Worm (Caenorhabditis elegans) whole organism, L1 larva: ENCODE results near the gene F37C12.10.

ENCODE experiments used
- C04F5.9 ChIP-seq: sonication (generic microtip); optimal IDR thresholded peaks from 2 replicates; lab custom pipeline; 2016; ENCODE audit warnings: missing genetic modification characterization, missing compliant biosample characterization
- C34B4.2 ChIP-seq: sonication (generic microtip); optimal IDR thresholded peaks from 2 replicates; lab custom pipeline; 2017; ENCODE audit warnings: mild to moderate bottlenecking, missing genetic modification characterization, missing compliant biosample characterization
- F16B12.6 ChIP-seq: fragments of 150-350 bp; optimal IDR thresholded peaks from 2 replicates; lab custom pipeline; 2014; ENCODE audit warnings: missing biosample characterization, missing genetic modification characterization
- aha-1 ChIP-seq: fragments of 150-350 bp; optimal IDR thresholded peaks from 2 replicates; lab custom pipeline; 2014; ENCODE audit warnings: missing biosample characterization, missing genetic modification characterization
- alr-1 ChIP-seq: fragments of 200-800 bp; sonication (Bioruptor generic); optimal IDR thresholded peaks from 2 replicates; lab custom pipeline; 2018; ENCODE audit warnings: borderline replicate concordance, mild to moderate bottlenecking, missing genetic modification characterization, missing compliant biosample characterization
- aly-2 ChIP-seq: fragments of 150-350 bp; optimal IDR thresholded peaks from 2 replicates; lab custom pipeline; 2014; ENCODE audit warnings: missing biosample characterization, missing genetic modification characterization
- ceh-82 ChIP-seq, 3 experiments: fragments of 150-350 bp in 1 of 3; sonication (generic microtip) in 2 of 3; optimal IDR thresholded peaks; 2 replicates each; lab custom pipeline; 2014 to 2017; ENCODE audit warnings: missing biosample characterization in 3 of 3, missing genetic modification characterization in 3 of 3
- ceh-90 ChIP-seq: sonication (generic microtip); optimal IDR thresholded peaks from 2 replicates; lab custom pipeline; 2016; ENCODE audit warnings: missing genetic modification characterization, missing compliant biosample characterization
- dpl-1 ChIP-seq, 3 experiments: fragments of 150-350 bp in 2 of 3; sonication (generic microtip) in 1 of 3; optimal IDR thresholded peaks; 2 replicates each; lab custom pipeline; 2014 to 2017; ENCODE audit warnings: missing biosample characterization in 3 of 3, missing genetic modification characterization in 3 of 3, missing genetic modification reagents in 3 of 3
- dsc-1 ChIP-seq: sonication (generic microtip); optimal IDR thresholded peaks from 2 replicates; lab custom pipeline; 2016; ENCODE audit warnings: mild to moderate bottlenecking, missing genetic modification characterization, missing compliant biosample characterization
- efl-1 ChIP-seq, 4 experiments: fragments of 150-350 bp; optimal IDR thresholded peaks in 3 of 4; peaks in 1 of 4; 1 replicate in 1 of 4; 2 replicates in 3 of 4; lab custom pipeline; 2014; ENCODE audit warnings: missing biosample characterization in 2 of 4, missing genetic modification characterization in 2 of 4, missing genetic modification reagents in 2 of 4
- egl-27 ChIP-seq, 2 experiments: fragments of 150-350 bp in 1 of 2; sonication (generic microtip); optimal IDR thresholded peaks; 3 replicates each; lab custom pipeline; 2017 to 2018; ENCODE audit warnings: missing biosample characterization in 2 of 2, missing genetic modification characterization in 2 of 2, missing genetic modification reagents in 2 of 2
- elt-2 ChIP-seq: sonication (generic microtip); optimal IDR thresholded peaks from 2 replicates; lab custom pipeline; 2016; ENCODE audit warnings: missing genetic modification characterization, mild to moderate bottlenecking, inconsistent platforms, missing compliant biosample characterization, missing genetic modification reagents
- ets-5 ChIP-seq: fragments of 200-800 bp; sonication (Bioruptor generic); IDR thresholded peaks from 2 replicates; pipeline ENCODE4 v1.3.6; 2022; ENCODE audit warnings: missing genetic modification characterization, missing compliant biosample characterization
- fkh-10 ChIP-seq: sonication (generic microtip); optimal IDR thresholded peaks from 2 replicates; lab custom pipeline; 2017; ENCODE audit warnings: missing biosample characterization, missing genetic modification reagents, missing genetic modification characterization
- fkh-4 ChIP-seq: sonication (generic microtip); optimal IDR thresholded peaks from 2 replicates; lab custom pipeline; 2016; ENCODE audit warnings: missing compliant biosample characterization, missing genetic modification characterization, borderline replicate concordance
- fos-1 ChIP-seq: fragments of 150-350 bp; optimal IDR thresholded peaks from 2 replicates; lab custom pipeline; 2014; ENCODE audit warnings: missing biosample characterization, missing genetic modification characterization
- hlh-17 ChIP-seq: fragments of 200-800 bp; sonication (Bioruptor generic); optimal IDR thresholded peaks from 2 replicates; lab custom pipeline; 2018; ENCODE audit warnings: missing genetic modification characterization, mild to moderate bottlenecking, missing compliant biosample characterization, moderate library complexity, borderline replicate concordance
- isw-1 ChIP-seq: fragments of 200-800 bp; sonication (Bioruptor generic); IDR thresholded peaks from 2 replicates; pipeline ENCODE4 v1.3.6; 2022; ENCODE audit warnings: missing genetic modification characterization, missing compliant biosample characterization
- jun-1 ChIP-seq: fragments of 150-350 bp; optimal IDR thresholded peaks from 2 replicates; lab custom pipeline; 2014; ENCODE audit warnings: missing biosample characterization, missing genetic modification reagents, missing genetic modification characterization
- lin-13 ChIP-seq: fragments of 150-350 bp; optimal IDR thresholded peaks from 2 replicates; lab custom pipeline; 2014; ENCODE audit warnings: missing biosample characterization, missing genetic modification reagents, missing genetic modification characterization
- lin-15B ChIP-seq: fragments of 150-350 bp; sonication (generic microtip); optimal IDR thresholded peaks from 3 replicates; lab custom pipeline; 2014; ENCODE audit warnings: missing biosample characterization, missing genetic modification characterization
- lin-35 ChIP-seq, 2 experiments: fragments of 150-350 bp; optimal IDR thresholded peaks; 2 replicates each; lab custom pipeline; 2014; ENCODE audit warnings: missing biosample characterization in 2 of 2, missing genetic modification characterization in 2 of 2, missing genetic modification reagents in 2 of 2
- mab-9 ChIP-seq: fragments of 200-800 bp; sonication (Bioruptor generic); IDR thresholded peaks from 2 replicates; pipeline ENCODE4 v1.3.6; 2022; ENCODE audit warnings: missing genetic modification reagents, missing genetic modification characterization, missing compliant biosample characterization
- mep-1 ChIP-seq: fragments of 150-350 bp; optimal IDR thresholded peaks from 2 replicates; lab custom pipeline; 2014; ENCODE audit warnings: missing biosample characterization, missing genetic modification characterization
- nhr-11 ChIP-seq: fragments of 150-350 bp; optimal IDR thresholded peaks from 2 replicates; lab custom pipeline; 2014; ENCODE audit warnings: missing biosample characterization, missing genetic modification characterization
- nhr-12 ChIP-seq: sonication (generic microtip); optimal IDR thresholded peaks from 2 replicates; lab custom pipeline; 2017; ENCODE audit warnings: missing biosample characterization, missing genetic modification characterization
- nhr-19 ChIP-seq: fragments of 200-800 bp; sonication (Bioruptor generic); conservative IDR thresholded peaks from 2 replicates; pipeline ENCODE4 v1.3.6; 2022; ENCODE audit warnings: missing genetic modification characterization, missing compliant biosample characterization
- nhr-20 ChIP-seq: sonication (generic microtip); optimal IDR thresholded peaks from 2 replicates; lab custom pipeline; 2016; ENCODE audit warnings: mild to moderate bottlenecking, missing genetic modification characterization, missing compliant biosample characterization
- nhr-237 ChIP-seq: fragments of 150-350 bp; optimal IDR thresholded peaks from 2 replicates; lab custom pipeline; 2014; ENCODE audit warnings: missing biosample characterization, missing genetic modification characterization
- nhr-47 ChIP-seq: sonication (generic microtip); optimal IDR thresholded peaks from 2 replicates; lab custom pipeline; 2016; ENCODE audit warnings: mild to moderate bottlenecking, missing genetic modification characterization, moderate library complexity, missing compliant biosample characterization
- nhr-71 ChIP-seq: sonication (generic microtip); optimal IDR thresholded peaks from 2 replicates; lab custom pipeline; 2016; ENCODE audit warnings: mild to moderate bottlenecking, missing genetic modification characterization, moderate library complexity, missing compliant biosample characterization
- nhr-76 ChIP-seq: sonication (generic microtip); optimal IDR thresholded peaks from 2 replicates; lab custom pipeline; 2017; ENCODE audit warnings: missing biosample characterization, missing genetic modification characterization
- nhr-84 ChIP-seq: sonication (generic microtip); optimal IDR thresholded peaks from 2 replicates; lab custom pipeline; 2017; ENCODE audit warnings: missing biosample characterization, missing genetic modification characterization
- pag-3 ChIP-seq: sonication (generic microtip); optimal IDR thresholded peaks from 2 replicates; lab custom pipeline; 2017; ENCODE audit warnings: missing genetic modification characterization, mild to moderate bottlenecking, missing compliant biosample characterization, antibody characterized with exemption, borderline replicate concordance; ENCODE audit not compliant: insufficient read depth
- pax-3 ChIP-seq: fragments of 200-800 bp; sonication (Bioruptor generic); optimal IDR thresholded peaks from 2 replicates; lab custom pipeline; 2018; ENCODE audit warnings: mild to moderate bottlenecking, missing genetic modification characterization, moderate library complexity, missing compliant biosample characterization
- rnt-1 ChIP-seq: sonication (generic microtip); optimal IDR thresholded peaks from 2 replicates; lab custom pipeline; 2016; ENCODE audit warnings: mild to moderate bottlenecking, missing genetic modification characterization, moderate library complexity, missing compliant biosample characterization
- skn-1 ChIP-seq: fragments of 150-350 bp; optimal IDR thresholded peaks from 2 replicates; lab custom pipeline; 2014; ENCODE audit warnings: missing biosample characterization, missing genetic modification characterization
- snpc-4 ChIP-seq: fragments of 150-350 bp; optimal IDR thresholded peaks from 2 replicates; lab custom pipeline; 2014; ENCODE audit warnings: missing biosample characterization, missing genetic modification characterization
- snu-23 ChIP-seq: sonication (generic microtip); optimal IDR thresholded peaks from 2 replicates; lab custom pipeline; 2016; ENCODE audit warnings: missing genetic modification characterization, missing compliant biosample characterization
- sox-4 ChIP-seq: sonication (generic microtip); optimal IDR thresholded peaks from 2 replicates; lab custom pipeline; 2016; ENCODE audit warnings: missing genetic modification characterization, missing compliant biosample characterization
- sptf-1 ChIP-seq: fragments of 150-350 bp; optimal IDR thresholded peaks from 2 replicates; lab custom pipeline; 2014; ENCODE audit warnings: missing biosample characterization, missing genetic modification characterization
- sup-37 ChIP-seq: fragments of 200-800 bp; sonication (Bioruptor generic); optimal IDR thresholded peaks from 2 replicates; lab custom pipeline; 2018; ENCODE audit warnings: mild to moderate bottlenecking, missing genetic modification characterization, missing compliant biosample characterization
- swsn-7 ChIP-seq: sonication (generic microtip); optimal IDR thresholded peaks from 2 replicates; lab custom pipeline; 2016; ENCODE audit warnings: missing genetic modification characterization, missing compliant biosample characterization
- unc-130 ChIP-seq: fragments of 150-350 bp; optimal IDR thresholded peaks from 2 replicates; lab custom pipeline; 2017; ENCODE audit warnings: missing biosample characterization, missing genetic modification characterization, inconsistent platforms
- unc-30 ChIP-seq: sonication (generic microtip); optimal IDR thresholded peaks from 2 replicates; lab custom pipeline; 2017; ENCODE audit warnings: missing biosample characterization, missing genetic modification characterization
- unc-86 ChIP-seq: sonication (generic microtip); optimal IDR thresholded peaks from 2 replicates; lab custom pipeline; 2016; ENCODE audit warnings: missing genetic modification characterization, missing compliant biosample characterization
- unc-98 ChIP-seq: fragments of 200-800 bp; sonication (Bioruptor generic); IDR thresholded peaks from 2 replicates; pipeline ENCODE4 v1.3.6; 2022; ENCODE audit warnings: missing genetic modification characterization, missing compliant biosample characterization
- vab-15 ChIP-seq: sonication (generic microtip); optimal IDR thresholded peaks from 2 replicates; lab custom pipeline; 2017; ENCODE audit warnings: missing genotype, mild to moderate bottlenecking, missing genetic modification characterization, missing compliant biosample characterization
- zip-4 ChIP-seq: fragments of 200-800 bp; sonication (Bioruptor generic); optimal IDR thresholded peaks from 2 replicates; lab custom pipeline; 2018; ENCODE audit warnings: mild to moderate bottlenecking, missing genetic modification characterization, moderate library complexity, missing compliant biosample characterization
- ztf-4 ChIP-seq: fragments of 150-350 bp; optimal IDR thresholded peaks from 2 replicates; lab custom pipeline; 2014; ENCODE audit warnings: missing biosample characterization, missing genetic modification characterization

Gene F37C12.10

DNA sequence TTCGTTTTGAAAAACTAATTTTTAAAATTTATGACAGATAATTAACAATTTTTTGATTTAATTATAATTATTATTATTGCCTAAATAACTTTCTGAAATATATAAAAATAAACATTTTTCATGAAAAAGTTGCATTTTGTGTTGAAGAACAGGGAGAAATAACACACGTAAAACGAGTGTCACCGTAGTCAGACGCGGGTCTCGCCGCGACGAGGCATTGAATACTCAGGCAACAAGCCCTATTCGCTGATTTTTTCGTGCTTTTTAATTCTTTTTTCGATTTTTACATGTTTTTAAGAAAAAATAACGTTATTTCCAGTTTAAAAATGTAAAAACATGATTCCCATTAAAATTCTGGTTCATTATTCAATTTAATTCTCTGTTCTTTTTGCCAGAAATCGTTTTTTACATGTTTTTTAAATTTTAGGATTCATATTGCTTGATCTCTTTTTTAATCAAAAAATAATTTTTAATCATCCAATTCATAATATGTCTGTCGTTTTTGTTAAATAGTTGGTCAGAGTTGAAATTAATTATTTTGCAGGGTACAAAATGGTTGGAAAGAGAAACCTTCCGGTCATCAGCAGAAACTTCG, 19.8 kb upstream of the F37C12.10 start, which contains the start of gene rpl-6 (continued):
- TF ChIP-seq nhr-11 (tag; lab: Kevin White, UChicago): peak; percentile 88
- peak; percentile 93 for TF ChIP-seq nhr-71 (tag; lab: Kevin White, UChicago)
- TF ChIP-seq unc-130 (tag; lab: Kevin White, UChicago): peak; percentile 95
- peak; percentile 85 for TF ChIP-seq lin-15B
- TF ChIP-seq alr-1: no peak
- TF ChIP-seq nhr-20 (tag; lab: Kevin White, UChicago): peak; percentile 85
- peak; percentile 83 for TF ChIP-seq skn-1 (tag; lab: Kevin White, UChicago)
- TF ChIP-seq fos-1 (tag; lab: Kevin White, UChicago): peak; percentile 80
- peak; percentile 33 for TF ChIP-seq ceh-90 (tag; lab: Kevin White, UChicago)
- no peak for TF ChIP-seq sptf-1 (tag; lab: Kevin White, UChicago)
- TF ChIP-seq aha-1: no peak
- TF ChIP-seq ets-5 (GFP tag; lab: Robert Waterston, UW): no peak
- peak; percentile 79 for TF ChIP-seq unc-86 (tag; lab: Kevin White, UChicago)
- peak; percentile 92 for TF ChIP-seq snu-23 (GFP tag; lab: Kevin White, UChicago)
- peak; percentile 85 for TF ChIP-seq swsn-7
- peak; percentile 22 for TF ChIP-seq aly-2
- no peak for TF ChIP-seq hlh-17 (GFP tag; lab: Kevin White, UChicago)
- TF ChIP-seq egl-27 (tag; optimal IDR thresholded peaks at IDR 0.05; lab: Kevin White, UChicago): peak; percentile 63 to 87
- TF ChIP-seq C04F5.9 (tag; lab: Kevin White, UChicago): peak; percentile 77
- TF ChIP-seq dsc-1 (tag; lab: Kevin White, UChicago): peak; percentile 81
- TF ChIP-seq unc-30 (tag; lab: Kevin White, UChicago): no peak
- TF ChIP-seq zip-4 (GFP tag; lab: Kevin White, UChicago): peak; percentile 45
- no peak for TF ChIP-seq C34B4.2
- no peak for TF ChIP-seq nhr-76 (tag; lab: Kevin White, UChicago)
- peak; percentile 81 for TF ChIP-seq jun-1 (tag; lab: Kevin White, UChicago)
- TF ChIP-seq sox-4 (tag; lab: Kevin White, UChicago): peak; percentile 20
- TF ChIP-seq pag-3 (tag; lab: Kevin White, UChicago): no peak
- peak; percentile 46 for TF ChIP-seq F16B12.6 (tag; lab: Kevin White, UChicago)
- TF ChIP-seq ztf-4 (tag; lab: Kevin White, UChicago): peak; percentile 82
- peak; percentile 77 for TF ChIP-seq fkh-10 (GFP tag; lab: Kevin White, UChicago)
- peak; percentile 91 to 94 for TF ChIP-seq efl-1 (optimal IDR thresholded peaks at IDR 0.05; lab: Kevin White, UChicago)
- TF ChIP-seq efl-1 (GFP tag; optimal IDR thresholded peaks at IDR 0.05 in 1 of 2; lab: Kevin White, UChicago): peak; percentile 81 to 98
- TF ChIP-seq ceh-82 (tag; optimal IDR thresholded peaks at IDR 0.05; lab: Kevin White, UChicago): peak; percentile 81 to 90 (median 86)
- peak; percentile 83 for TF ChIP-seq lin-13
- peak; percentile 91 for TF ChIP-seq nhr-19 (GFP tag; lab: Robert Waterston, UW)
- TF ChIP-seq fkh-4: no peak
- peak; percentile 81 to 86 (median 85) for TF ChIP-seq dpl-1 (GFP tag; optimal IDR thresholded peaks at IDR 0.05; lab: Kevin White, UChicago)
- peak; percentile 62 for TF ChIP-seq nhr-237 (tag; lab: Kevin White, UChicago)
- peak; percentile 91 for TF ChIP-seq rnt-1 (tag; lab: Kevin White, UChicago)
- peak; percentile 90 for TF ChIP-seq nhr-47
- peak; percentile 85 to 92 for TF ChIP-seq lin-35 (GFP tag; optimal IDR thresholded peaks at IDR 0.05; lab: Kevin White, UChicago)
- TF ChIP-seq nhr-84 (tag; lab: Kevin White, UChicago): no peak
- TF ChIP-seq unc-98: no peak
- TF ChIP-seq isw-1 (GFP tag; lab: Robert Waterston, UW): peak; percentile 90
- TF ChIP-seq elt-2: peak; percentile 57
- TF ChIP-seq mab-9 (GFP tag; lab: Robert Waterston, UW): no peak
- TF ChIP-seq vab-15 (tag; lab: Kevin White, UChicago): no peak
- no peak for TF ChIP-seq sup-37 (GFP tag; lab: Kevin White, UChicago)
- TF ChIP-seq snpc-4 (tag; lab: Kevin White, UChicago): peak; percentile 57
- TF ChIP-seq pax-3 (tag; lab: Kevin White, UChicago): peak; percentile 62
- TF ChIP-seq mep-1: peak; percentile 91
- no peak for TF ChIP-seq nhr-12 (tag; lab: Kevin White, UChicago)
